Fruit fly (Drosophila melanogaster) whole organism, embryonic: ENCODE measurements around the gene CG6340.

Source experiments
- Aef1 ChIP-seq: fragments of 200-800 bp; sonication (Bioruptor generic); IDR thresholded peaks from 3 replicates; pipeline ENCODE4 v1.3.6; 2022; ENCODE audit warnings: missing biosample characterization, missing genetic modification characterization
- B-H1 ChIP-seq: fragments of 200-800 bp; sonication (Bioruptor generic); IDR thresholded peaks from 3 replicates; pipeline ENCODE4 v1.3.6; 2022; ENCODE audit warnings: missing biosample characterization, missing genetic modification characterization
- Bteb2 ChIP-seq: fragments of 200-800 bp; sonication (Bioruptor generic); optimal IDR thresholded peaks from 2 replicates; lab custom pipeline; 2016; ENCODE audit warnings: missing biosample characterization, missing genetic modification characterization
- CG10979 ChIP-seq: fragments of 200-800 bp; sonication (Bioruptor generic); optimal IDR thresholded peaks from 2 replicates; lab custom pipeline; 2018; ENCODE audit warnings: missing biosample characterization, mild to moderate bottlenecking, missing genetic modification characterization, moderate library complexity
- CG11093 ChIP-seq: fragments of 200-800 bp; sonication (Bioruptor generic); IDR thresholded peaks from 3 replicates; pipeline ENCODE4 v1.3.6; 2022; ENCODE audit warnings: missing biosample characterization, missing genetic modification characterization
- CG1233 ChIP-seq: fragments of 200-800 bp; sonication (Bioruptor generic); optimal IDR thresholded peaks from 4 replicates; lab custom pipeline; 2018; ENCODE audit warnings: missing biosample characterization, mild to moderate bottlenecking, missing genetic modification characterization
- CG13775 ChIP-seq: fragments of 200-800 bp; sonication (Bioruptor generic); optimal IDR thresholded peaks from 3 replicates; lab custom pipeline; 2017; ENCODE audit warnings: missing biosample characterization, mild to moderate bottlenecking, missing genetic modification characterization
- CG1602 ChIP-seq: fragments of 200-800 bp; sonication (Bioruptor generic); optimal IDR thresholded peaks from 3 replicates; lab custom pipeline; 2016; ENCODE audit warnings: missing biosample characterization, missing genetic modification characterization
- CG16779 ChIP-seq: fragments of 200-800 bp; sonication (Bioruptor generic); IDR thresholded peaks from 2 replicates; pipeline ENCODE4 v1.3.6; 2022; ENCODE audit warnings: missing biosample characterization, missing genetic modification characterization
- CG16813 ChIP-seq: fragments of 200-800 bp; sonication (Bioruptor generic); IDR thresholded peaks from 3 replicates; pipeline ENCODE4 v1.3.6; 2022; ENCODE audit warnings: missing biosample characterization, missing genetic modification characterization; ENCODE audit not compliant: partially characterized antibody
- CG18011 ChIP-seq: fragments of 200-800 bp; sonication (Bioruptor generic); optimal IDR thresholded peaks from 2 replicates; lab custom pipeline; 2017; ENCODE audit warnings: missing biosample characterization, missing genetic modification characterization, mild to moderate bottlenecking, moderate library complexity, missing genotype
- CG2678 ChIP-seq: fragments of 200-800 bp; sonication (Bioruptor generic); optimal IDR thresholded peaks from 3 replicates; lab custom pipeline; 2019; ENCODE audit warnings: missing biosample characterization, mild to moderate bottlenecking, missing genetic modification characterization, moderate library complexity
- CG2875 ChIP-seq: fragments of 200-800 bp; sonication (Bioruptor generic); optimal IDR thresholded peaks from 2 replicates; lab custom pipeline; 2017; ENCODE audit warnings: missing biosample characterization, mild to moderate bottlenecking, missing genetic modification characterization, missing genetic modification reagents
- CG31441 ChIP-seq: fragments of 200-800 bp; sonication (Bioruptor generic); IDR thresholded peaks from 2 replicates; pipeline ENCODE4 v1.3.6; 2022; ENCODE audit warnings: missing biosample characterization, missing genetic modification characterization
- CG32532 ChIP-seq: fragments of 200-800 bp; sonication (Bioruptor generic); IDR thresholded peaks from 2 replicates; pipeline ENCODE4 v1.3.6; 2022; ENCODE audit warnings: missing biosample characterization, missing genetic modification characterization
- CG33213 ChIP-seq: fragments of 200-800 bp; sonication (Bioruptor generic); optimal IDR thresholded peaks from 3 replicates; lab custom pipeline; 2016; ENCODE audit warnings: missing biosample characterization, missing genetic modification characterization
- CG3838 ChIP-seq: fragments of 200-800 bp; sonication (Bioruptor generic); optimal IDR thresholded peaks from 3 replicates; lab custom pipeline; 2016; ENCODE audit warnings: missing biosample characterization, missing genetic modification characterization
- CG4730 ChIP-seq: fragments of 200-800 bp; sonication (Bioruptor generic); IDR thresholded peaks from 2 replicates; pipeline ENCODE4 v1.3.6; 2022; ENCODE audit warnings: missing biosample characterization, missing genetic modification characterization
- CG8089 ChIP-seq: fragments of 200-800 bp; sonication (Bioruptor generic); optimal IDR thresholded peaks from 3 replicates; lab custom pipeline; 2016; ENCODE audit warnings: missing biosample characterization, missing genetic modification characterization
- CG9817 ChIP-seq: fragments of 200-800 bp; sonication (Bioruptor generic); optimal IDR thresholded peaks from 2 replicates; lab custom pipeline; 2018; ENCODE audit warnings: missing biosample characterization, mild to moderate bottlenecking, missing genetic modification characterization, moderate library complexity
- CG9876 ChIP-seq: fragments of 200-800 bp; sonication (Bioruptor generic); optimal IDR thresholded peaks from 2 replicates; lab custom pipeline; 2016; ENCODE audit warnings: missing biosample characterization, missing genetic modification characterization
- Dad ChIP-seq: fragments of 200-800 bp; sonication (Bioruptor generic); optimal IDR thresholded peaks from 3 replicates; lab custom pipeline; 2016; ENCODE audit warnings: missing biosample characterization, missing genetic modification characterization
- Deaf1 ChIP-seq: fragments of 200-800 bp; optimal IDR thresholded peaks from 3 replicates; lab custom pipeline; 2019; ENCODE audit warnings: missing biosample characterization, mild to moderate bottlenecking, missing genetic modification characterization, moderate library complexity
- Dp ChIP-seq: fragments of 200-800 bp; sonication (Bioruptor generic); optimal IDR thresholded peaks from 2 replicates; lab custom pipeline; 2018; ENCODE audit warnings: missing biosample characterization, mild to moderate bottlenecking, missing genetic modification characterization, moderate library complexity
- Gug ChIP-seq: fragments of 200-800 bp; sonication (Bioruptor generic); IDR thresholded peaks from 4 replicates; pipeline ENCODE4 v1.3.6; 2022; ENCODE audit warnings: missing biosample characterization, missing genetic modification characterization
- HLH4C ChIP-seq: fragments of 200-800 bp; sonication (Bioruptor generic); IDR thresholded peaks from 3 replicates; pipeline ENCODE4 v1.3.6; 2022; ENCODE audit warnings: missing biosample characterization, missing genetic modification characterization; ENCODE audit not compliant: partially characterized antibody
- Nf-YA ChIP-seq: fragments of 200-800 bp; sonication (Bioruptor generic); IDR thresholded peaks from 2 replicates; pipeline ENCODE4 v1.3.6; 2022; ENCODE audit warnings: missing biosample characterization, missing genetic modification characterization
- Optix ChIP-seq: fragments of 200-800 bp; sonication (Bioruptor generic); IDR thresholded peaks from 3 replicates; pipeline ENCODE4 v1.3.6; 2022; ENCODE audit warnings: missing biosample characterization, missing genetic modification characterization
- Sry-δ ChIP-seq: fragments of 200-800 bp; sonication (Bioruptor generic); optimal IDR thresholded peaks from 2 replicates; lab custom pipeline; 2016; ENCODE audit warnings: missing biosample characterization, missing genetic modification characterization
- Ssrp ChIP-seq: fragments of 200-800 bp; sonication (Bioruptor generic); optimal IDR thresholded peaks from 2 replicates; lab custom pipeline; 2018; ENCODE audit warnings: missing biosample characterization, mild to moderate bottlenecking, missing genetic modification characterization, moderate library complexity
- TFAM ChIP-seq: fragments of 200-800 bp; sonication (Bioruptor generic); optimal IDR thresholded peaks from 2 replicates; lab custom pipeline; 2017; ENCODE audit warnings: missing biosample characterization, missing genetic modification characterization, inconsistent platforms
- Tbp ChIP-seq: fragments of >200 bp; optimal IDR thresholded peaks from 2 replicates; lab custom pipeline; 2018; ENCODE audit warnings: missing biosample characterization, missing genetic modification characterization
- Xbp1 ChIP-seq: fragments of 200-800 bp; sonication (Bioruptor generic); optimal IDR thresholded peaks from 3 replicates; lab custom pipeline; 2016; ENCODE audit warnings: missing biosample characterization, mild to moderate bottlenecking, missing genetic modification characterization
- Xrp1 ChIP-seq: fragments of 200-800 bp; sonication (Bioruptor generic); IDR thresholded peaks from 2 replicates; pipeline ENCODE4 v1.3.6; 2022; ENCODE audit warnings: missing biosample characterization, missing genetic modification characterization
- br ChIP-seq: fragments of >200 bp; optimal IDR thresholded peaks from 2 replicates; lab custom pipeline; 2017
- caup ChIP-seq: fragments of 200-800 bp; sonication (Bioruptor generic); optimal IDR thresholded peaks from 3 replicates; lab custom pipeline; 2017; ENCODE audit warnings: missing biosample characterization, mild to moderate bottlenecking, missing genetic modification characterization, moderate library complexity; ENCODE audit not compliant: severe bottlenecking
- ci ChIP-seq: fragments of 200-800 bp; sonication (Bioruptor generic); IDR thresholded peaks from 3 replicates; pipeline ENCODE4 v1.3.6; 2022; ENCODE audit warnings: missing biosample characterization, missing genetic modification characterization
- da ChIP-seq: fragments of 200-800 bp; sonication (Bioruptor generic); optimal IDR thresholded peaks from 2 replicates; lab custom pipeline; 2016; ENCODE audit warnings: missing biosample characterization, missing genetic modification characterization
- dmrt99B ChIP-seq: fragments of 200-800 bp; sonication (Bioruptor generic); optimal IDR thresholded peaks from 2 replicates; lab custom pipeline; 2018; ENCODE audit warnings: missing biosample characterization, mild to moderate bottlenecking, missing genetic modification characterization, moderate library complexity
- eve ChIP-seq, 2 experiments: fragments of >200 bp; optimal IDR thresholded peaks; 2 replicates each; lab custom pipeline; 2017; ENCODE audit warnings: missing biosample characterization in 2 of 2, missing genetic modification characterization in 2 of 2
- ewg ChIP-seq: fragments of 200-800 bp; sonication (Bioruptor generic); optimal IDR thresholded peaks from 3 replicates; lab custom pipeline; 2017; ENCODE audit warnings: mild to moderate bottlenecking, missing biosample characterization, missing genetic modification reagents, missing genetic modification characterization
- fd64A ChIP-seq: fragments of 200-800 bp; sonication (Bioruptor generic); optimal IDR thresholded peaks from 3 replicates; lab custom pipeline; 2018; ENCODE audit warnings: missing biosample characterization, mild to moderate bottlenecking, missing genetic modification characterization
- fru ChIP-seq: fragments of >200 bp; optimal IDR thresholded peaks from 2 replicates; lab custom pipeline; 2017
- ken ChIP-seq: fragments of 200-800 bp; sonication (Bioruptor generic); IDR thresholded peaks from 3 replicates; pipeline ENCODE4 v1.3.6; 2022; ENCODE audit warnings: missing biosample characterization, missing genetic modification characterization
- lbe ChIP-seq: fragments of 200-800 bp; sonication (Bioruptor generic); optimal IDR thresholded peaks from 2 replicates; lab custom pipeline; 2016; ENCODE audit warnings: missing biosample characterization, mild to moderate bottlenecking, missing genetic modification characterization
- nerfin-1 ChIP-seq: fragments of 200-800 bp; sonication (Bioruptor generic); optimal IDR thresholded peaks from 3 replicates; lab custom pipeline; 2019; ENCODE audit warnings: missing biosample characterization, mild to moderate bottlenecking, missing genetic modification characterization, moderate library complexity
- ranshi ChIP-seq: fragments of 200-800 bp; sonication (Bioruptor generic); IDR thresholded peaks from 2 replicates; pipeline ENCODE4 v1.3.6; 2022; ENCODE audit warnings: missing biosample characterization, missing genetic modification characterization
- repo ChIP-seq: fragments of 200-800 bp; sonication (Bioruptor generic); optimal IDR thresholded peaks from 2 replicates; lab custom pipeline; 2016; ENCODE audit warnings: missing biosample characterization, missing genetic modification characterization
- rib ChIP-seq: fragments of 200-800 bp; sonication (Bioruptor generic); IDR thresholded peaks from 2 replicates; pipeline ENCODE4 v1.3.6; 2022; ENCODE audit warnings: missing biosample characterization, missing genetic modification characterization
- stc ChIP-seq: fragments of 200-800 bp; sonication (Bioruptor generic); IDR thresholded peaks from 2 replicates; pipeline ENCODE4 v1.3.6; 2022; ENCODE audit warnings: missing biosample characterization, missing genetic modification characterization
- stwl ChIP-seq: fragments of 200-800 bp; sonication (Bioruptor generic); optimal IDR thresholded peaks from 3 replicates; lab custom pipeline; 2018; ENCODE audit warnings: missing biosample characterization, mild to moderate bottlenecking, missing genetic modification characterization, moderate library complexity
- tgo ChIP-seq: fragments of 200-800 bp; sonication (Bioruptor generic); IDR thresholded peaks from 3 replicates; pipeline ENCODE4 v1.3.6; 2022; ENCODE audit warnings: missing biosample characterization, missing genetic modification characterization
- yki ChIP-seq: fragments of >200 bp; optimal IDR thresholded peaks from 3 replicates; lab custom pipeline; 2018

CG6340 gene

DNA sequence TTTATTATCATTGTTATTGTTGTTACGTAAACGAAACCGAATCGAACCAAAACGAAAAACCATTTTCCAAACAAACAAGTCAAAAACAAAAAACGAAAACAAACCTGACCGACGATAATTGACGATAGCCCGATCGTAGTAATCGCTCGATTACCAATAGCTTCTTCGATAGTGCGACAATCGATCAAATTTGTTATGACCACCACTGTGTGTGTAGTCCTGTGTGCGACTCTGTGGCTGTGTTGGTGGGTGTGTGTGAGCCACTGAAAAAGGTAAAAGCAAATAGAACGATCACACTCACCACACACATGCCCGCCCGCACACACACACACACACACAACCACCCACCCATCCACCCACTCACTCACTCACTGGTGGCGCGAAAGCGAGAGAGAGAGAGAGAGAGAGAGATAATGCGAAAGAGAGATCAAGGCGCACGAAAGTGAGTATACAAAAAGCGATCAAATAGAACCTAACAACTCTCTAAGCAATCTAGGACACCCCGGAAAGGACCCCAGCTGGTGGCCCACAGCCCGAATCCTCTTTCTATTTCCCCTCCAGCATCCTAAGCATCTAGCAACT, 2.4 kb downstream of the CG6340 start (continued):
- TF ChIP-seq CG13775 (GFP tag; lab: Kevin White, UChicago) (no peak), fd64A (GFP tag; lab: Kevin White, UChicago) (no peak), CG10979 (tag; lab: Kevin White, UChicago) (no peak), Xrp1 (GFP tag; lab: Robert Waterston, UW) (no peak), yki (no peak), Deaf1 (tag; lab: Kevin White, UChicago) (no peak), dmrt99B (no peak), Sry-δ (GFP tag; lab: Kevin White, UChicago) (peak; percentile 53), CG3838 (GFP tag; lab: Kevin White, UChicago) (no peak), ranshi (no peak), Aef1 (no peak), da (GFP tag; lab: Kevin White, UChicago) (no peak), CG16813 (peak; percentile 71), eve (GFP tag; optimal IDR thresholded peaks at IDR 0.05; lab: Kevin White, UChicago) (no peak), CG9817 (tag; lab: Kevin White, UChicago) (no peak), CG32532 (GFP tag; lab: Robert Waterston, UW) (no peak), Bteb2 (GFP tag; lab: Kevin White, UChicago) (no peak), CG9876 (GFP tag; lab: Kevin White, UChicago) (no peak), nerfin-1 (tag; lab: Kevin White, UChicago) (no peak), caup (GFP tag; lab: Kevin White, UChicago) (no peak), CG1233 (no peak), Nf-YA (no peak), CG8089 (GFP tag; lab: Kevin White, UChicago) (no peak), repo (no peak), CG16779 (GFP tag; lab: Robert Waterston, UW) (no peak), B-H1 (GFP tag; lab: Robert Waterston, UW) (no peak), Xbp1 (GFP tag; lab: Kevin White, UChicago) (no peak), CG31441 (GFP tag; lab: Robert Waterston, UW) (no peak), Dp (GFP tag; lab: Kevin White, UChicago) (no peak), lbe (no peak), Ssrp (tag; lab: Kevin White, UChicago) (no peak), CG2875 (GFP tag; lab: Kevin White, UChicago) (no peak), ci (GFP tag; lab: Robert Waterston, UW) (no peak), stwl (tag; lab: Kevin White, UChicago) (peak; percentile 56), CG11093 (GFP tag; lab: Robert Waterston, UW) (no peak), CG1602 (no peak), fru (lab: Kevin White, UChicago) (no peak), tgo (GFP tag; lab: Robert Waterston, UW) (no peak), rib (no peak), Optix (GFP tag; lab: Robert Waterston, UW) (no peak), TFAM (GFP tag; lab: Kevin White, UChicago) (no peak), Gug (no peak), ewg (GFP tag; lab: Kevin White, UChicago) (no peak), ken (GFP tag; lab: Robert Waterston, UW) (no peak), CG2678 (tag; lab: Kevin White, UChicago) (no peak), CG4730 (no peak), stc (no peak), HLH4C (GFP tag; lab: Robert Waterston, UW) (peak; percentile 74), Tbp (GFP tag; lab: Kevin White, UChicago) (no peak), CG33213 (GFP tag; lab: Kevin White, UChicago) (no peak), CG18011 (GFP tag; lab: Kevin White, UChicago) (peak; percentile 3), br (no peak), Dad (no peak)
